Worm (Caenorhabditis elegans) whole organism, L3 larva: Measurements from ENCODE around the gene Y113G7A.16.

ENCODE experiments used
- elt-3 ChIP-seq, 3 experiments: fragments of 150-350 bp in 1 of 3; sonication (generic microtip) in 2 of 3; optimal IDR thresholded peaks; 2 replicates in 2 of 3; 4 replicates in 1 of 3; lab custom pipeline; 2014 to 2017; ENCODE audit warnings: missing biosample characterization in 3 of 3, missing genetic modification characterization in 3 of 3
- nhr-25 ChIP-seq: sonication (generic microtip); optimal IDR thresholded peaks from 2 replicates; lab custom pipeline; 2017; ENCODE audit warnings: missing biosample characterization, missing genetic modification characterization
- unc-39 ChIP-seq: sonication (generic microtip); optimal IDR thresholded peaks from 4 replicates; lab custom pipeline; 2017; ENCODE audit warnings: missing biosample characterization, missing genetic modification characterization
- unc-62 ChIP-seq: fragments of 150-350 bp; sonication (generic microtip); optimal IDR thresholded peaks from 4 replicates; lab custom pipeline; 2014; ENCODE audit warnings: missing biosample characterization, missing genetic modification reagents, missing genetic modification characterization

ce11 chrV:20005724-20006132, 31.7 kb upstream of the Y113G7A.16 start:
- no peak for TF ChIP-seq elt-3 (tag; optimal IDR thresholded peaks at IDR 0.05; lab: Kevin White, UChicago)
- TF ChIP-seq unc-39 (tag; lab: Kevin White, UChicago): no peak
- peak; percentile 48 for TF ChIP-seq unc-62
- TF ChIP-seq nhr-25 (tag; lab: Kevin White, UChicago): peak; percentile 34
